Fruit fly (Drosophila melanogaster) whole organism, embryonic: Measurements from ENCODE around the gene PIG-S.

Experiments
- Atf3 ChIP-seq: fragments of 200-800 bp; sonication (Bioruptor generic); optimal IDR thresholded peaks from 3 replicates; lab custom pipeline; 2016; ENCODE audit warnings: missing biosample characterization, missing genetic modification characterization
- CG10543 ChIP-seq: fragments of 200-800 bp; sonication (Bioruptor generic); optimal IDR thresholded peaks from 3 replicates; lab custom pipeline; 2017; ENCODE audit warnings: missing biosample characterization, mild to moderate bottlenecking, missing genetic modification characterization, moderate library complexity
- CG10565 ChIP-seq: fragments of 200-800 bp; sonication (Bioruptor generic); optimal IDR thresholded peaks from 3 replicates; lab custom pipeline; 2016; ENCODE audit warnings: missing biosample characterization, mild to moderate bottlenecking, missing genetic modification characterization
- CG12236 ChIP-seq: fragments of 200-800 bp; sonication (Bioruptor generic); optimal IDR thresholded peaks from 2 replicates; lab custom pipeline; 2016; ENCODE audit warnings: missing biosample characterization, missing genetic modification characterization
- CG12769 ChIP-seq: fragments of 200-800 bp; sonication (Bioruptor generic); optimal IDR thresholded peaks from 2 replicates; lab custom pipeline; 2019; ENCODE audit warnings: missing biosample characterization, mild to moderate bottlenecking, missing genetic modification characterization, moderate library complexity
- CG17361 ChIP-seq: fragments of 200-800 bp; sonication (Bioruptor generic); IDR thresholded peaks from 3 replicates; pipeline ENCODE4 v1.3.6; 2022; ENCODE audit warnings: missing biosample characterization, missing genetic modification characterization
- CG17912 ChIP-seq: fragments of 200-800 bp; sonication (Bioruptor generic); optimal IDR thresholded peaks from 2 replicates; lab custom pipeline; 2018; ENCODE audit warnings: missing biosample characterization, mild to moderate bottlenecking, missing genetic modification characterization
- CG1792 ChIP-seq: fragments of 200-800 bp; sonication (Bioruptor generic); optimal IDR thresholded peaks from 2 replicates; lab custom pipeline; 2016; ENCODE audit warnings: missing biosample characterization, missing genetic modification characterization
- CG1832 ChIP-seq: fragments of 200-800 bp; sonication (Bioruptor generic); optimal IDR thresholded peaks from 2 replicates; lab custom pipeline; 2017; ENCODE audit warnings: missing biosample characterization, mild to moderate bottlenecking, missing genetic modification characterization, inconsistent platforms
- CG18476 ChIP-seq: fragments of 200-800 bp; sonication (Bioruptor generic); optimal IDR thresholded peaks from 2 replicates; lab custom pipeline; 2016; ENCODE audit warnings: missing biosample characterization, mild to moderate bottlenecking, missing genetic modification characterization
- CG3281 ChIP-seq: fragments of 200-800 bp; sonication (Bioruptor generic); optimal IDR thresholded peaks from 3 replicates; lab custom pipeline; 2017; ENCODE audit warnings: missing biosample characterization, mild to moderate bottlenecking, missing genetic modification characterization
- CG34422 ChIP-seq: fragments of 200-800 bp; sonication (Bioruptor generic); IDR thresholded peaks from 3 replicates; pipeline ENCODE4 v1.3.6; 2022; ENCODE audit warnings: missing biosample characterization, missing genetic modification characterization
- CG4328 ChIP-seq: fragments of 200-800 bp; sonication (Bioruptor generic); optimal IDR thresholded peaks from 3 replicates; lab custom pipeline; 2017; ENCODE audit warnings: missing biosample characterization, missing genetic modification reagents, missing genetic modification characterization
- CG4707 ChIP-seq: fragments of 200-800 bp; sonication (Bioruptor generic); optimal IDR thresholded peaks from 2 replicates; lab custom pipeline; 2018; ENCODE audit warnings: missing biosample characterization, mild to moderate bottlenecking, missing genetic modification characterization, moderate library complexity
- CG7786 ChIP-seq: fragments of 200-800 bp; sonication (Bioruptor generic); optimal IDR thresholded peaks from 2 replicates; lab custom pipeline; 2016; ENCODE audit warnings: missing biosample characterization, missing genetic modification characterization
- CG9797 ChIP-seq: fragments of 200-800 bp; sonication (Bioruptor generic); optimal IDR thresholded peaks from 3 replicates; lab custom pipeline; 2018; ENCODE audit warnings: missing biosample characterization, mild to moderate bottlenecking, missing genetic modification characterization
- Drgx ChIP-seq: fragments of 200-800 bp; sonication (Bioruptor generic); IDR thresholded peaks from 2 replicates; pipeline ENCODE4 v1.3.6; 2022; ENCODE audit warnings: missing biosample characterization, missing genetic modification characterization
- MESR4 ChIP-seq: fragments of 200-800 bp; sonication (Bioruptor generic); optimal IDR thresholded peaks from 2 replicates; lab custom pipeline; 2018; ENCODE audit warnings: missing biosample characterization, mild to moderate bottlenecking, missing genetic modification characterization, moderate library complexity
- Neu2 ChIP-seq: fragments of 200-800 bp; sonication (Bioruptor generic); optimal IDR thresholded peaks from 3 replicates; lab custom pipeline; 2016; ENCODE audit warnings: missing biosample characterization, missing genetic modification characterization, borderline replicate concordance
- Oaz ChIP-seq: fragments of 200-800 bp; sonication (Bioruptor generic); IDR thresholded peaks from 2 replicates; pipeline ENCODE4 v1.3.6; 2022; ENCODE audit warnings: missing biosample characterization, missing genetic modification characterization
- Poxn ChIP-seq: fragments of 200-800 bp; sonication (Bioruptor generic); IDR thresholded peaks from 2 replicates; pipeline ENCODE4 v1.3.6; 2022; ENCODE audit warnings: missing biosample characterization, missing genetic modification characterization
- Ravus ChIP-seq: fragments of 200-800 bp; sonication (Bioruptor generic); IDR thresholded peaks from 2 replicates; pipeline ENCODE4 v1.3.6; 2022; ENCODE audit warnings: missing biosample characterization, missing genetic modification characterization
- Six4 ChIP-seq: fragments of 200-800 bp; sonication (Bioruptor generic); optimal IDR thresholded peaks from 2 replicates; lab custom pipeline; 2016; ENCODE audit warnings: missing biosample characterization, missing genetic modification characterization
- YL-1 ChIP-seq: fragments of 200-800 bp; sonication (Bioruptor generic); optimal IDR thresholded peaks from 3 replicates; lab custom pipeline; 2017; ENCODE audit warnings: missing biosample characterization, mild to moderate bottlenecking, missing genetic modification characterization
- ac ChIP-seq: fragments of 200-800 bp; sonication (Bioruptor generic); optimal IDR thresholded peaks from 3 replicates; lab custom pipeline; 2017; ENCODE audit warnings: missing biosample characterization, mild to moderate bottlenecking, missing genetic modification characterization
- aop ChIP-seq: fragments of 200-800 bp; sonication (Bioruptor generic); IDR thresholded peaks from 2 replicates; pipeline ENCODE4 v1.3.6; 2022; ENCODE audit warnings: missing biosample characterization, missing genetic modification characterization
- ara ChIP-seq: fragments of 200-800 bp; sonication (Bioruptor generic); IDR thresholded peaks from 2 replicates; pipeline ENCODE4 v1.3.6; 2022; ENCODE audit warnings: missing biosample characterization, missing genetic modification characterization
- bab2 ChIP-seq: fragments of 200-800 bp; sonication (Bioruptor generic); optimal IDR thresholded peaks from 2 replicates; lab custom pipeline; 2016; ENCODE audit warnings: missing biosample characterization, missing genetic modification characterization
- bcd ChIP-seq: fragments of 200-800 bp; sonication (Bioruptor generic); optimal IDR thresholded peaks from 2 replicates; lab custom pipeline; 2017; ENCODE audit warnings: missing biosample characterization, mild to moderate bottlenecking, missing genetic modification characterization
- cas ChIP-seq: fragments of 200-800 bp; sonication (Bioruptor generic); IDR thresholded peaks from 2 replicates; pipeline ENCODE4 v1.3.6; 2022; ENCODE audit warnings: missing biosample characterization, missing genetic modification characterization
- cato ChIP-seq: fragments of 200-800 bp; sonication (Bioruptor generic); optimal IDR thresholded peaks from 2 replicates; lab custom pipeline; 2016; ENCODE audit warnings: missing biosample characterization, missing genetic modification characterization, borderline replicate concordance
- chinmo ChIP-seq: fragments of 200-800 bp; sonication (Bioruptor generic); IDR thresholded peaks from 4 replicates; pipeline ENCODE4 v1.3.6; 2022; ENCODE audit warnings: missing biosample characterization, missing genetic modification characterization; ENCODE audit not compliant: partially characterized antibody
- croc ChIP-seq: fragments of 200-800 bp; sonication (Bioruptor generic); conservative IDR thresholded peaks from 3 replicates; pipeline ENCODE4 v1.3.6; 2022; ENCODE audit warnings: missing biosample characterization, missing genetic modification characterization
- dm ChIP-seq: fragments of 200-800 bp; sonication (Bioruptor generic); optimal IDR thresholded peaks from 3 replicates; lab custom pipeline; 2016; ENCODE audit warnings: missing biosample characterization, missing genetic modification characterization
- dmrt11E ChIP-seq: fragments of 200-800 bp; sonication (Bioruptor generic); optimal IDR thresholded peaks from 3 replicates; lab custom pipeline; 2018; ENCODE audit warnings: missing biosample characterization, mild to moderate bottlenecking, missing genetic modification characterization, moderate library complexity
- fd64A ChIP-seq: fragments of 200-800 bp; sonication (Bioruptor generic); optimal IDR thresholded peaks from 3 replicates; lab custom pipeline; 2018; ENCODE audit warnings: missing biosample characterization, mild to moderate bottlenecking, missing genetic modification characterization
- grn ChIP-seq: fragments of 200-800 bp; sonication (Bioruptor generic); optimal IDR thresholded peaks from 3 replicates; lab custom pipeline; 2017; ENCODE audit warnings: missing biosample characterization, missing genetic modification characterization
- hkb ChIP-seq, 2 experiments: fragments of 200-800 bp in 1 of 2; fragments of >200 bp in 1 of 2; sonication (Bioruptor generic) in 1 of 2; IDR thresholded peaks in 1 of 2; optimal IDR thresholded peaks in 1 of 2; 2 replicates each; pipeline versions ENCODE4 v1.3.6 to Lab custom; 2017 to 2022; ENCODE audit warnings: missing biosample characterization in 1 of 2, missing genetic modification characterization in 1 of 2
- jing ChIP-seq: fragments of 200-800 bp; sonication (Bioruptor generic); optimal IDR thresholded peaks from 2 replicates; lab custom pipeline; 2018; ENCODE audit warnings: missing biosample characterization, mild to moderate bottlenecking, missing genetic modification characterization
- lov ChIP-seq, 2 experiments: fragments of 200-800 bp in 1 of 2; fragments of >200 bp in 1 of 2; sonication (Bioruptor generic) in 1 of 2; IDR thresholded peaks in 1 of 2; optimal IDR thresholded peaks in 1 of 2; 2 replicates in 1 of 2; 3 replicates in 1 of 2; pipeline versions ENCODE4 v1.3.6 to Lab custom; 2017 to 2022; ENCODE audit warnings: missing biosample characterization in 1 of 2, missing genetic modification characterization in 1 of 2
- mld ChIP-seq: fragments of 200-800 bp; sonication (Bioruptor generic); IDR thresholded peaks from 3 replicates; pipeline ENCODE4 v1.3.6; 2022; ENCODE audit warnings: missing biosample characterization, missing genetic modification characterization; ENCODE audit not compliant: partially characterized antibody
- nerfin-1 ChIP-seq: fragments of 200-800 bp; sonication (Bioruptor generic); optimal IDR thresholded peaks from 3 replicates; lab custom pipeline; 2019; ENCODE audit warnings: missing biosample characterization, mild to moderate bottlenecking, missing genetic modification characterization, moderate library complexity
- org-1 ChIP-seq: fragments of 200-800 bp; sonication (Bioruptor generic); optimal IDR thresholded peaks from 2 replicates; lab custom pipeline; 2017; ENCODE audit warnings: missing biosample characterization, missing genetic modification characterization
- pita ChIP-seq: fragments of 200-800 bp; sonication (Bioruptor generic); optimal IDR thresholded peaks from 2 replicates; lab custom pipeline; 2017; ENCODE audit warnings: missing biosample characterization, mild to moderate bottlenecking, missing genetic modification characterization
- pum ChIP-seq: fragments of 200-800 bp; sonication (Bioruptor generic); optimal IDR thresholded peaks from 2 replicates; lab custom pipeline; 2016; ENCODE audit warnings: missing biosample characterization, missing genetic modification characterization
- slou ChIP-seq: fragments of 200-800 bp; sonication (Bioruptor generic); optimal IDR thresholded peaks from 3 replicates; lab custom pipeline; 2016; ENCODE audit warnings: missing biosample characterization, missing genetic modification characterization
- sob ChIP-seq: fragments of 200-800 bp; sonication (Bioruptor generic); IDR thresholded peaks from 2 replicates; pipeline ENCODE4 v1.3.6; 2022; ENCODE audit warnings: missing biosample characterization, missing genetic modification characterization
- ssp ChIP-seq: fragments of 200-800 bp; sonication (Bioruptor generic); IDR thresholded peaks from 2 replicates; pipeline ENCODE4 v1.3.6; 2022; ENCODE audit warnings: missing biosample characterization, missing genetic modification characterization
- tna ChIP-seq: fragments of 200-800 bp; sonication (Bioruptor generic); IDR thresholded peaks from 2 replicates; pipeline ENCODE4 v1.3.6; 2022; ENCODE audit warnings: missing biosample characterization, missing genetic modification characterization; ENCODE audit not compliant: partially characterized antibody

Gene PIG-S

dm6 chr3R:24870389-24871048, 47.1 kb downstream of the PIG-S start, which contains the start of gene CycB3 (continued):
- TF ChIP-seq bcd (GFP tag; lab: Kevin White, UChicago) (peak; percentile 34), bab2 (GFP tag; lab: Kevin White, UChicago) (no peak), Poxn (GFP tag; lab: Robert Waterston, UW) (no peak), YL-1 (peak; percentile 58), slou (no peak), dm (GFP tag; lab: Kevin White, UChicago) (peak; percentile 53), CG12769 (tag; lab: Kevin White, UChicago) (no peak), MESR4 (GFP tag; lab: Kevin White, UChicago) (peak; percentile 64), tna (GFP tag; lab: Robert Waterston, UW) (0 out of 2 replicates have a peak, but pooled peaks have one; percentile 30), Ravus (GFP tag; lab: Robert Waterston, UW) (no peak), aop (GFP tag; lab: Robert Waterston, UW) (no peak), CG1832 (GFP tag; lab: Kevin White, UChicago) (no peak), pita (no peak), CG18476 (GFP tag; lab: Kevin White, UChicago) (no peak), sob (GFP tag; lab: Robert Waterston, UW) (peak; percentile 19; the same call in 1 of the 2 replicates), ara (no peak), Atf3 (no peak), CG7786 (GFP tag; lab: Kevin White, UChicago) (no peak), mld (GFP tag; lab: Robert Waterston, UW) (no peak), pum (GFP tag; lab: Kevin White, UChicago) (no peak), Drgx (no peak), Oaz (no peak), cas (no peak), lov (optimal IDR thresholded peaks at IDR 0.05; lab: Kevin White, UChicago) (no peak), lov (GFP tag; IDR thresholded peaks at IDR 0.05; lab: Robert Waterston, UW) (no peak), fd64A (GFP tag; lab: Kevin White, UChicago) (no peak), chinmo (GFP tag; lab: Robert Waterston, UW) (peak; percentile 62; the same call in 2 of the 4 replicates), CG17361 (GFP tag; lab: Robert Waterston, UW) (no peak), CG4707 (GFP tag; lab: Kevin White, UChicago) (no peak), Six4 (GFP tag; lab: Kevin White, UChicago) (no peak), CG3281 (GFP tag; lab: Kevin White, UChicago) (peak; percentile 41), CG10565 (GFP tag; lab: Kevin White, UChicago) (no peak), nerfin-1 (peak; percentile 40), croc (GFP tag; lab: Robert Waterston, UW) (no peak), org-1 (GFP tag; lab: Kevin White, UChicago) (no peak), jing (GFP tag; lab: Kevin White, UChicago) (no peak), ac (GFP tag; lab: Kevin White, UChicago) (peak; percentile 35), CG10543 (no peak), dmrt11E (tag; lab: Kevin White, UChicago) (peak; percentile 31), CG1792 (GFP tag; lab: Kevin White, UChicago) (no peak), cato (GFP tag; lab: Kevin White, UChicago) (no peak), CG17912 (GFP tag; lab: Kevin White, UChicago) (peak; percentile 69), CG4328 (GFP tag; lab: Kevin White, UChicago) (peak; percentile 50), hkb (optimal IDR thresholded peaks at IDR 0.05; lab: Kevin White, UChicago) (no peak), hkb (GFP tag; IDR thresholded peaks at IDR 0.05; lab: Robert Waterston, UW) (0 out of 2 replicates have a peak, but pooled peaks have one; percentile 9), CG9797 (GFP tag; lab: Kevin White, UChicago) (peak; percentile 98), Neu2 (GFP tag; lab: Kevin White, UChicago) (no peak), CG12236 (no peak), ssp (peak; percentile 74), CG34422 (GFP tag; lab: Robert Waterston, UW) (0 out of 3 replicates have a peak, but pooled peaks have one; percentile 22), grn (GFP tag; lab: Kevin White, UChicago) (no peak)
